Fruit fly (Drosophila melanogaster) whole organism, embryonic: ENCODE measurements around the gene Dpm2.

Experiments used
- Abd-B ChIP-seq: fragments of 200-800 bp; sonication (Bioruptor generic); optimal IDR thresholded peaks from 2 replicates; lab custom pipeline; 2018; ENCODE audit warnings: missing biosample characterization, mild to moderate bottlenecking, missing genetic modification characterization, moderate library complexity
- CG10431 ChIP-seq: fragments of 200-800 bp; sonication (Bioruptor generic); optimal IDR thresholded peaks from 3 replicates; lab custom pipeline; 2018; ENCODE audit warnings: missing biosample characterization, mild to moderate bottlenecking, missing genetic modification characterization
- CG10959 ChIP-seq: fragments of 200-800 bp; sonication (Bioruptor generic); IDR thresholded peaks from 2 replicates; pipeline ENCODE4 v1.3.6; 2022; ENCODE audit warnings: missing biosample characterization, missing genetic modification characterization
- CG10979 ChIP-seq: fragments of 200-800 bp; sonication (Bioruptor generic); optimal IDR thresholded peaks from 2 replicates; lab custom pipeline; 2018; ENCODE audit warnings: missing biosample characterization, mild to moderate bottlenecking, missing genetic modification characterization, moderate library complexity
- CG11504 ChIP-seq: fragments of 200-800 bp; sonication (Bioruptor generic); optimal IDR thresholded peaks from 3 replicates; lab custom pipeline; 2019; ENCODE audit warnings: missing biosample characterization, mild to moderate bottlenecking, missing genetic modification characterization, moderate library complexity
- CG12659 ChIP-seq: fragments of 200-800 bp; sonication (Bioruptor generic); optimal IDR thresholded peaks from 3 replicates; lab custom pipeline; 2017; ENCODE audit warnings: mild to moderate bottlenecking, missing biosample characterization, missing genetic modification reagents, missing genetic modification characterization
- CG13287 ChIP-seq: fragments of 200-800 bp; sonication (Bioruptor generic); IDR thresholded peaks from 2 replicates; pipeline ENCODE4 v1.3.6; 2022; ENCODE audit warnings: missing biosample characterization, missing genetic modification characterization; ENCODE audit not compliant: partially characterized antibody
- CG13424 ChIP-seq: fragments of 200-800 bp; sonication (Bioruptor generic); optimal IDR thresholded peaks from 2 replicates; lab custom pipeline; 2019; ENCODE audit warnings: missing biosample characterization, mild to moderate bottlenecking, missing genetic modification characterization, moderate library complexity
- CG13894 ChIP-seq: fragments of 200-800 bp; sonication (Bioruptor generic); optimal IDR thresholded peaks from 3 replicates; lab custom pipeline; 2018; ENCODE audit warnings: missing biosample characterization, mild to moderate bottlenecking, missing genetic modification characterization, moderate library complexity
- CG14710 ChIP-seq: fragments of 200-800 bp; sonication (Bioruptor generic); optimal IDR thresholded peaks from 3 replicates; lab custom pipeline; 2019; ENCODE audit warnings: missing biosample characterization, mild to moderate bottlenecking, missing genetic modification characterization, moderate library complexity
- CG1602 ChIP-seq: fragments of 200-800 bp; sonication (Bioruptor generic); optimal IDR thresholded peaks from 3 replicates; lab custom pipeline; 2016; ENCODE audit warnings: missing biosample characterization, missing genetic modification characterization
- CG16815 ChIP-seq: fragments of 200-800 bp; sonication (Bioruptor generic); optimal IDR thresholded peaks from 3 replicates; lab custom pipeline; 2017; ENCODE audit warnings: missing biosample characterization, mild to moderate bottlenecking, missing genetic modification characterization
- CG1792 ChIP-seq: fragments of 200-800 bp; sonication (Bioruptor generic); optimal IDR thresholded peaks from 2 replicates; lab custom pipeline; 2016; ENCODE audit warnings: missing biosample characterization, missing genetic modification characterization
- CG18619 ChIP-seq: fragments of 200-800 bp; sonication (Bioruptor generic); optimal IDR thresholded peaks from 3 replicates; lab custom pipeline; 2017; ENCODE audit warnings: missing biosample characterization, mild to moderate bottlenecking, missing genetic modification characterization
- CG31224 ChIP-seq: fragments of 200-800 bp; sonication (Bioruptor generic); IDR thresholded peaks from 2 replicates; pipeline ENCODE4 v1.3.6; 2022; ENCODE audit warnings: missing biosample characterization, missing genetic modification characterization
- CG33213 ChIP-seq: fragments of 200-800 bp; sonication (Bioruptor generic); optimal IDR thresholded peaks from 3 replicates; lab custom pipeline; 2016; ENCODE audit warnings: missing biosample characterization, missing genetic modification characterization
- CG4820 ChIP-seq: fragments of 200-800 bp; sonication (Bioruptor generic); optimal IDR thresholded peaks from 3 replicates; lab custom pipeline; 2016; ENCODE audit warnings: missing biosample characterization, missing genetic modification characterization
- CG6689 ChIP-seq: fragments of 200-800 bp; sonication (Bioruptor generic); IDR thresholded peaks from 2 replicates; pipeline ENCODE4 v1.3.6; 2022; ENCODE audit warnings: missing biosample characterization, missing genetic modification characterization
- CG6791 ChIP-seq: fragments of 200-800 bp; sonication (Bioruptor generic); IDR thresholded peaks from 3 replicates; pipeline ENCODE4 v1.3.6; 2022; ENCODE audit warnings: missing biosample characterization, missing genetic modification characterization; ENCODE audit not compliant: partially characterized antibody
- CG7271 ChIP-seq: fragments of 200-800 bp; sonication (Bioruptor generic); optimal IDR thresholded peaks from 2 replicates; lab custom pipeline; 2018; ENCODE audit warnings: missing biosample characterization, mild to moderate bottlenecking, missing genetic modification characterization, moderate library complexity
- CG7963 ChIP-seq: fragments of 200-800 bp; sonication (Bioruptor generic); IDR thresholded peaks from 3 replicates; pipeline ENCODE4 v1.3.6; 2022; ENCODE audit warnings: missing biosample characterization, missing genetic modification characterization; ENCODE audit not compliant: partially characterized antibody
- CG7987 ChIP-seq: fragments of 200-800 bp; sonication (Bioruptor generic); optimal IDR thresholded peaks from 2 replicates; lab custom pipeline; 2018; ENCODE audit warnings: missing biosample characterization, mild to moderate bottlenecking, missing genetic modification characterization, moderate library complexity
- CoRest ChIP-seq: fragments of 200-800 bp; sonication (Bioruptor generic); optimal IDR thresholded peaks from 3 replicates; lab custom pipeline; 2018; ENCODE audit warnings: missing biosample characterization, mild to moderate bottlenecking, missing genetic modification characterization, moderate library complexity
- Fer3 ChIP-seq: fragments of 200-800 bp; sonication (Bioruptor generic); optimal IDR thresholded peaks from 2 replicates; lab custom pipeline; 2018; ENCODE audit warnings: missing biosample characterization, mild to moderate bottlenecking, missing genetic modification characterization, moderate library complexity
- H15 ChIP-seq: fragments of 200-800 bp; sonication (Bioruptor generic); IDR thresholded peaks from 3 replicates; pipeline ENCODE4 v1.3.6; 2022; ENCODE audit warnings: missing biosample characterization, missing genetic modification characterization
- Hey ChIP-seq: fragments of 200-800 bp; sonication (Bioruptor generic); optimal IDR thresholded peaks from 3 replicates; lab custom pipeline; 2018; ENCODE audit warnings: missing biosample characterization, mild to moderate bottlenecking, missing genetic modification characterization
- Hr39 ChIP-seq: fragments of >200 bp; optimal IDR thresholded peaks from 2 replicates; lab custom pipeline; 2017
- NFAT ChIP-seq: fragments of 200-800 bp; sonication (Bioruptor generic); IDR thresholded peaks from 2 replicates; pipeline ENCODE4 v1.3.6; 2022; ENCODE audit warnings: missing biosample characterization, missing genetic modification characterization
- Oaz ChIP-seq: fragments of 200-800 bp; sonication (Bioruptor generic); IDR thresholded peaks from 2 replicates; pipeline ENCODE4 v1.3.6; 2022; ENCODE audit warnings: missing biosample characterization, missing genetic modification characterization
- Rfx ChIP-seq: fragments of 200-800 bp; sonication (Bioruptor generic); IDR thresholded peaks from 2 replicates; pipeline ENCODE4 v1.3.6; 2022; ENCODE audit warnings: missing biosample characterization, missing genetic modification characterization
- Ssrp ChIP-seq: fragments of 200-800 bp; sonication (Bioruptor generic); optimal IDR thresholded peaks from 2 replicates; lab custom pipeline; 2018; ENCODE audit warnings: missing biosample characterization, mild to moderate bottlenecking, missing genetic modification characterization, moderate library complexity
- Xbp1 ChIP-seq: fragments of 200-800 bp; sonication (Bioruptor generic); optimal IDR thresholded peaks from 3 replicates; lab custom pipeline; 2016; ENCODE audit warnings: missing biosample characterization, mild to moderate bottlenecking, missing genetic modification characterization
- ara ChIP-seq: fragments of 200-800 bp; sonication (Bioruptor generic); IDR thresholded peaks from 2 replicates; pipeline ENCODE4 v1.3.6; 2022; ENCODE audit warnings: missing biosample characterization, missing genetic modification characterization
- bcd ChIP-seq: fragments of 200-800 bp; sonication (Bioruptor generic); optimal IDR thresholded peaks from 2 replicates; lab custom pipeline; 2017; ENCODE audit warnings: missing biosample characterization, mild to moderate bottlenecking, missing genetic modification characterization
- cg ChIP-seq: fragments of 200-800 bp; sonication (Bioruptor generic); optimal IDR thresholded peaks from 3 replicates; lab custom pipeline; 2019; ENCODE audit warnings: missing biosample characterization, mild to moderate bottlenecking, missing genetic modification characterization, moderate library complexity
- dimm ChIP-seq: fragments of 200-800 bp; sonication (Bioruptor generic); IDR thresholded peaks from 2 replicates; pipeline ENCODE4 v1.3.6; 2022; ENCODE audit warnings: missing biosample characterization, missing genetic modification characterization
- disco-r ChIP-seq: fragments of 200-800 bp; sonication (Bioruptor generic); optimal IDR thresholded peaks from 2 replicates; lab custom pipeline; 2016; ENCODE audit warnings: missing biosample characterization, missing genetic modification characterization
- dmrt11E ChIP-seq: fragments of 200-800 bp; sonication (Bioruptor generic); optimal IDR thresholded peaks from 3 replicates; lab custom pipeline; 2018; ENCODE audit warnings: missing biosample characterization, mild to moderate bottlenecking, missing genetic modification characterization, moderate library complexity
- gce ChIP-seq: fragments of 200-800 bp; sonication (Bioruptor generic); IDR thresholded peaks from 3 replicates; pipeline ENCODE4 v1.3.6; 2022; ENCODE audit warnings: missing biosample characterization, missing genetic modification characterization
- ham ChIP-seq: fragments of 200-800 bp; sonication (Bioruptor generic); IDR thresholded peaks from 2 replicates; pipeline ENCODE4 v1.3.6; 2022; ENCODE audit warnings: missing biosample characterization, missing genetic modification characterization
- ind ChIP-seq: fragments of 200-800 bp; sonication (Bioruptor generic); optimal IDR thresholded peaks from 3 replicates; lab custom pipeline; 2016; ENCODE audit warnings: missing biosample characterization, missing genetic modification characterization
- nau ChIP-seq: fragments of 200-800 bp; sonication (Bioruptor generic); optimal IDR thresholded peaks from 3 replicates; lab custom pipeline; 2017; ENCODE audit warnings: missing biosample characterization, mild to moderate bottlenecking, missing genetic modification characterization, missing genetic modification reagents
- org-1 ChIP-seq: fragments of 200-800 bp; sonication (Bioruptor generic); optimal IDR thresholded peaks from 2 replicates; lab custom pipeline; 2017; ENCODE audit warnings: missing biosample characterization, missing genetic modification characterization
- pan ChIP-seq, 4 experiments: fragments of >200 bp in 3 of 4; fragments of 200-800 bp in 1 of 4; sonication (Bioruptor generic) in 1 of 4; optimal IDR thresholded peaks in 3 of 4; IDR thresholded peaks in 1 of 4; 2 replicates each; pipeline versions ENCODE4 v1.3.6 to Lab custom; 2017 to 2022; ENCODE audit warnings: missing biosample characterization in 2 of 4, missing genetic modification characterization in 2 of 4, mixed read lengths in 1 of 4
- pnt ChIP-seq: fragments of 200-800 bp; sonication (Bioruptor generic); optimal IDR thresholded peaks from 3 replicates; lab custom pipeline; 2016; ENCODE audit warnings: missing biosample characterization, missing genetic modification characterization
- schlank ChIP-seq: fragments of 200-800 bp; sonication (Bioruptor generic); optimal IDR thresholded peaks from 2 replicates; lab custom pipeline; 2018; ENCODE audit warnings: missing biosample characterization, mild to moderate bottlenecking, missing genetic modification characterization
- sqz ChIP-seq: fragments of 200-800 bp; sonication (Bioruptor generic); optimal IDR thresholded peaks from 3 replicates; lab custom pipeline; 2018; ENCODE audit warnings: missing biosample characterization, mild to moderate bottlenecking, missing genetic modification characterization
- sr ChIP-seq: fragments of 200-800 bp; sonication (Bioruptor generic); IDR thresholded peaks from 3 replicates; pipeline ENCODE4 v1.3.6; 2022; ENCODE audit warnings: missing biosample characterization, missing genetic modification characterization
- stc ChIP-seq: fragments of 200-800 bp; sonication (Bioruptor generic); IDR thresholded peaks from 2 replicates; pipeline ENCODE4 v1.3.6; 2022; ENCODE audit warnings: missing biosample characterization, missing genetic modification characterization
- tgo ChIP-seq: fragments of 200-800 bp; sonication (Bioruptor generic); IDR thresholded peaks from 3 replicates; pipeline ENCODE4 v1.3.6; 2022; ENCODE audit warnings: missing biosample characterization, missing genetic modification characterization
- zen ChIP-seq: fragments of 200-800 bp; sonication (Bioruptor generic); optimal IDR thresholded peaks from 3 replicates; lab custom pipeline; 2018; ENCODE audit warnings: missing biosample characterization, mild to moderate bottlenecking, missing genetic modification characterization, moderate library complexity
- zfh1 ChIP-seq: fragments of 200-800 bp; sonication (Bioruptor generic); IDR thresholded peaks from 3 replicates; pipeline ENCODE4 v1.3.6; 2022; ENCODE audit warnings: missing biosample characterization, missing genetic modification characterization

Dpm2 gene

DNA sequence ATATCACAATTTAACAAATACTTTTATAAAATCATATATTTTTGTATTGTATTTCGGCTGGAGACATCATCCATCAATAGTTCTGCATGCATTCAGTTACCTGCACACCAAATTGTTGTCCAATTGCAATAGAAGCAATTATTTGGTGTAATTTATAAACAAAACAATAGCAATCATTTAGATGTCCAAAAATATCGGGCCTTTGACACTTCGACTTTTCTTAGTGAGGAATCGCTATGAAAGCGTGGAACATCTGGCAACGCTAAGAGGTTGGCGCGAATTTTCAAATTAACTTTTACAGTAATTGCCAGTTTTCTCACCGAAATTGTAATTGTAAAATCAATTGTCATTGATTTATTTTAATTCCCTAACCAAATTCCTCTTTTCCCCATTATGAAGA lies 15.4 kb downstream of the Dpm2 start, which contains the start of gene CG14969 (continued):
- TF ChIP-seq dimm (no peak), CG13894 (tag; lab: Kevin White, UChicago) (no peak), CG1792 (GFP tag; lab: Kevin White, UChicago) (no peak), CG4820 (no peak), CG10959 (GFP tag; lab: Robert Waterston, UW) (no peak), sqz (GFP tag; lab: Kevin White, UChicago) (no peak), CG7271 (tag; lab: Kevin White, UChicago) (no peak), CG10431 (GFP tag; lab: Kevin White, UChicago) (no peak), CG18619 (GFP tag; lab: Kevin White, UChicago) (no peak), Hey (tag; lab: Kevin White, UChicago) (no peak), tgo (no peak), Abd-B (no peak), ara (no peak), CG7987 (no peak), Hr39 (lab: Kevin White, UChicago) (no peak), CG12659 (GFP tag; lab: Kevin White, UChicago) (peak; percentile 37), CG1602 (GFP tag; lab: Kevin White, UChicago) (no peak), pan (optimal IDR thresholded peaks at IDR 0.05; lab: Kevin White, UChicago) (no peak), pan (GFP tag; optimal IDR thresholded peaks at IDR 0.05 in 1 of 2, IDR thresholded peaks at IDR 0.05 in 1 of 2) (no peak), ham (GFP tag; lab: Robert Waterston, UW) (no peak), Fer3 (tag; lab: Kevin White, UChicago) (no peak), CG7963 (GFP tag; lab: Robert Waterston, UW) (no peak), CG13287 (GFP tag; lab: Robert Waterston, UW) (peak; percentile 67), CG14710 (tag; lab: Kevin White, UChicago) (peak; percentile 37), cg (no peak), bcd (no peak), org-1 (GFP tag; lab: Kevin White, UChicago) (no peak), zen (tag; lab: Kevin White, UChicago) (peak; percentile 35), CG33213 (GFP tag; lab: Kevin White, UChicago) (peak; percentile 51), CG6689 (no peak), ind (GFP tag; lab: Kevin White, UChicago) (no peak), CG11504 (tag; lab: Kevin White, UChicago) (no peak), disco-r (GFP tag; lab: Kevin White, UChicago) (no peak), Ssrp (tag; lab: Kevin White, UChicago) (no peak), schlank (tag; lab: Kevin White, UChicago) (no peak), Rfx (GFP tag; lab: Robert Waterston, UW) (peak; percentile 46), Oaz (GFP tag; lab: Robert Waterston, UW) (no peak), stc (GFP tag; lab: Robert Waterston, UW) (no peak), zfh1 (GFP tag; lab: Robert Waterston, UW) (no peak), CoRest (tag; lab: Kevin White, UChicago) (peak; percentile 15), CG13424 (tag; lab: Kevin White, UChicago) (peak; percentile 6), sr (no peak), CG16815 (GFP tag; lab: Kevin White, UChicago) (no peak), gce (no peak), pnt (GFP tag; lab: Kevin White, UChicago) (no peak), CG31224 (no peak), NFAT (no peak), nau (GFP tag; lab: Kevin White, UChicago) (no peak), CG10979 (tag; lab: Kevin White, UChicago) (no peak), Xbp1 (peak; percentile 10), CG6791 (GFP tag; lab: Robert Waterston, UW) (no peak), H15 (GFP tag; lab: Robert Waterston, UW) (no peak), dmrt11E (tag; lab: Kevin White, UChicago) (no peak)
